Fruit fly (Drosophila melanogaster): ENCODE data around the gene CG33203.

The CG33203 gene

DNA sequence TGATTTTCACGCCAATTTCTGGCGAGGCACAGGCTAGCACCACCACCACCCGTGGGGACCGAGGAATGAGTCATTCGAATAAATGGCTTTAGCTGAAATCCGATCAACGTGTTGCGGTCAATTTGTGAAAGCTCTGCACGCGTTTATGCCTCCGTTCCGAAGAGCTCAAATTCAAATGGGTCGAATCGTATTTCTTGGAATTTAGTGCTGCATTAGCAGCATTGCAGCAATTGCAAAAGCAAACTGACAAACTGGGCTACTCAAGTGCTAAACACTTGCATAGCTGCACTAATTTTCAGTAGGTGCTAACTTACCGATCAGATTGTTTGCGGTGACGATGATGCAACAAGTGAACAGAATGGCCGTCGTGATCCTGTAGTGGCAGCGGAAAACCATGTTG, 30.7 kb downstream of the CG33203 start:
- TF ChIP-seq CrebA (GFP tag; optimal IDR thresholded peaks at IDR 0.05; ENCODE audit: borderline replicate concordance) (no peak), OdsH (GFP tag; optimal IDR thresholded peaks at IDR 0.05) (no peak), Hr78 (GFP tag; optimal IDR thresholded peaks at IDR 0.05) (no peak), Sp1 (GFP tag; optimal IDR thresholded peaks at IDR 0.05) (no peak), CG9705 (GFP tag; optimal IDR thresholded peaks at IDR 0.05) (no peak), psq (GFP tag; optimal IDR thresholded peaks at IDR 0.05) (no peak), GATAd (GFP tag; optimal IDR thresholded peaks at IDR 0.05) (no peak), dsf (GFP tag; optimal IDR thresholded peaks at IDR 0.05; ENCODE audit: borderline replicate concordance) (no peak), Abd-B (GFP tag; optimal IDR thresholded peaks at IDR 0.05) (no peak), ey (GFP tag; optimal IDR thresholded peaks at IDR 0.05) (no peak), dmrt93B (GFP tag; optimal IDR thresholded peaks at IDR 0.05) (no peak), br (GFP tag; optimal IDR thresholded peaks at IDR 0.05) (no peak), dl (GFP tag; optimal IDR thresholded peaks at IDR 0.05; ENCODE audit: insufficient read depth in 1 of 2, partially characterized antibody in 2 of 2) (no peak), Jra (GFP tag; optimal IDR thresholded peaks at IDR 0.05) (no peak)

DNA sequence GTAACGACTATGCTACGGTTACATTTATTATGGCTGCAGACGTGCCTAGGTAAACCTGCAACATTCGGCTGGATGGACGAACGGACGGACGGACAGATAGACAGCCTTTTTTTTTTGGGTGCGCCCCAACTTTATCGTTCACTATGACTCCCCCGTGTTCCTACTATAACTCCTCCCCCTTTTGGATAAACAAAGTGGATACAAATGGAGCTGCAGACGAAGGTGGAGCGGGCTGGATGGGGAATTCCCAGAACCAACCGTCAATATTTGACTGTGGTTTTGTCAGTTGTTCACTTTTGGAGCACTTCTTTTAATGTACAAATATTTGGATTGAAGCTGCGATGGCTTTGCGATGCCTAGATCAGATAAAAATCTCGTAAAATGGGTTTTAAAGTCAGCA, 31.4 kb downstream of the CG33203 start:
- no peak for TF ChIP-seq CG32264 (GFP tag; optimal IDR thresholded peaks at IDR 0.05)
- TF ChIP-seq pan (optimal IDR thresholded peaks at IDR 0.05): no peak
- TF ChIP-seq Myc (optimal IDR thresholded peaks at IDR 0.05): no peak
- no peak for TF ChIP-seq Mio (GFP tag; optimal IDR thresholded peaks at IDR 0.05)
- TF ChIP-seq brk (GFP tag; optimal IDR thresholded peaks at IDR 0.05): no peak
- no peak for TF ChIP-seq CG9705 (GFP tag; optimal IDR thresholded peaks at IDR 0.05)
- no peak for TF ChIP-seq usp (GFP tag; optimal IDR thresholded peaks at IDR 0.05)
- no peak for TF ChIP-seq rgr (GFP tag; optimal IDR thresholded peaks at IDR 0.05)
- no peak for TF ChIP-seq foxo (GFP tag; optimal IDR thresholded peaks at IDR 0.05)
- TF ChIP-seq h (GFP tag; optimal IDR thresholded peaks at IDR 0.05): no peak
- no peak for TF ChIP-seq HLH106 (tag; optimal IDR thresholded peaks at IDR 0.05)

DNA sequence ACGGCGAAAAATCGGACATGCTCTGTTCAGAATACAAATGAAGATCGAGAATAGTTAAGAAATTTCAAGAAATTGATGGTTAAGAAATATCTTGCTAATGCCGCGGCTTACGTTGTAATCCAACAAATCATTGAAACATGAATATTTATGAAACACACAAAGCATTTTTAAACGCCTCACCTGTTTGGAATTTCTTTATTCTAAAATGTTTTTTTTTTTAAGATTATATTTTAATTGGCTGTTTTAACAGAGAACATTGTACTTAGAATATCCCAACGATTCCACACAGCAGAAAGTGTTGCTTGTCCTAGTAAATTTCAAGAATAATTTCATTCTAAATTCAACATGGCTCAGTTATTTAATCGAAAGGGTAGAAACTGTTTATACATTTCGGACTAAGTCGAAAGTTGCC, 35.5 kb downstream of the CG33203 start:
- TF ChIP-seq Abd-B (GFP tag; optimal IDR thresholded peaks at IDR 0.05) (no peak), psq (GFP tag; optimal IDR thresholded peaks at IDR 0.05) (peak; percentile 11), Hr78 (GFP tag; optimal IDR thresholded peaks at IDR 0.05) (no peak), rgr (GFP tag; optimal IDR thresholded peaks at IDR 0.05) (no peak), N (GFP tag; optimal IDR thresholded peaks at IDR 0.05) (no peak), foxo (GFP tag; optimal IDR thresholded peaks at IDR 0.05) (peak in 1 of 2 experiments; percentile 31), Sp1 (GFP tag; optimal IDR thresholded peaks at IDR 0.05) (no peak), fru (GFP tag; optimal IDR thresholded peaks at IDR 0.05) (peak; percentile 6), ey (GFP tag; optimal IDR thresholded peaks at IDR 0.05) (peak; percentile 11), Dif (GFP tag; optimal IDR thresholded peaks at IDR 0.05; ENCODE audit: partially characterized antibody) (no peak), sv (GFP tag; optimal IDR thresholded peaks at IDR 0.05) (no peak)

DNA sequence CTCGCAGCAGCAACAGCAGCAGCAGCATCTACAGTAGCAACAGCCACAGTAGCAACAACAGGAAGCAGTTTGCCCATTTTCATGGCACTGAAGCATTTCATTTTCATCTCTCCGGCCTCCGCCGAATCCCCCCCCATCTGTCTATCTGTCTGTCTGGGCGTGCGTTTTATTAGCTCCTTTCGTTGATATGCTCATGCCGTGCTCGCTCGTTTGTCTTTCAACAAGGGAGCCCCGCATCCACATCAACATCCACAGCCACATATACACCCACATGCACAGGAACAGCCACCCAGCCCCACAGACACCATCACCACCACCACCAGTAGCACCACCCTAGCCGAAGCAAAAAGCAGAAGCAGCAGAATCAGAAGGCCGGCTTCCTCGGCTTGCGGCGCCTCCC, 36.0 kb downstream of the CG33203 start:
- no peak for TF ChIP-seq N (GFP tag; optimal IDR thresholded peaks at IDR 0.05)
- peak; percentile 31 for TF ChIP-seq Vsx2 (GFP tag; optimal IDR thresholded peaks at IDR 0.05; ENCODE audit: partially characterized antibody)

DNA sequence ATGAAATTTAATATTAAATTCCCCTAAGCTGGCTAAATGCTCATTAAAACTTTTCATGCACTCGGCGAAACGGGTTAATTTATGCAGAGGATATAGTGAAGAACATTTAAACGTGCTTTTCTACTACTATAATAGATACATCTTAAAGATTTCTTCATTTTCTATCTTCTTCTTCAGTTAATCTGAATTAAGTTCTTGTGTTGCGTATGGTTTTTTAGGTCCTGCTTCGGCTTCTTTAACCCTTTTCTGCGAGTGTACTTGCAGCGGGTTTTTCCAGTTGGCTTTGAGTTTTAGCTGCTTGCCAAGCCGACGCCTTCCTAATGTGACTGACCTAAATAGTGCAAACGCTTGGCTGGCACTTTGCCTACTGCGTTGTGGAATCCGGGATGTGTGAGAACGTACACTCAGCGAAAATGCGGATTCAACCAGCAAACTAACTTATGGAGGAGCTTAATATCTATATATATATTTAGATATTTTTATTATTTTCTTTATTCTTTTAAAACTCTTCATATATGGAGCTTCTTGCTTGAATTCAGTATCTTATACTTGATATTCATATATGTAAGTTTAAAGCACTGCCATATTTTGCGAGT, 36.7 kb downstream of the CG33203 start:
- TF ChIP-seq rgr (GFP tag; optimal IDR thresholded peaks at IDR 0.05): no peak
- no peak for TF ChIP-seq Hnf4 (GFP tag; optimal IDR thresholded peaks at IDR 0.05)
- TF ChIP-seq CG9705 (GFP tag; optimal IDR thresholded peaks at IDR 0.05): no peak
- TF ChIP-seq GATAd (GFP tag; optimal IDR thresholded peaks at IDR 0.05): no peak
- no peak for TF ChIP-seq psq (GFP tag; optimal IDR thresholded peaks at IDR 0.05)
- no peak for TF ChIP-seq Dfd (GFP tag; optimal IDR thresholded peaks at IDR 0.05)
- TF ChIP-seq CrebA (GFP tag; optimal IDR thresholded peaks at IDR 0.05; ENCODE audit: borderline replicate concordance): no peak
- no peak for TF ChIP-seq Hr78 (GFP tag; optimal IDR thresholded peaks at IDR 0.05)
- TF ChIP-seq woc (GFP tag; optimal IDR thresholded peaks at IDR 0.05): no peak
- TF ChIP-seq fru (GFP tag; optimal IDR thresholded peaks at IDR 0.05): no peak
- TF ChIP-seq tai (GFP tag; optimal IDR thresholded peaks at IDR 0.05): no peak
- TF ChIP-seq sage (GFP tag; optimal IDR thresholded peaks at IDR 0.05): no peak
- no peak for TF ChIP-seq HLH106 (tag; optimal IDR thresholded peaks at IDR 0.05)
- TF ChIP-seq N (GFP tag; optimal IDR thresholded peaks at IDR 0.05): no peak
- TF ChIP-seq Rel (GFP tag; optimal IDR thresholded peaks at IDR 0.05): no peak
- TF ChIP-seq Rel (tag; optimal IDR thresholded peaks at IDR 0.05): no peak
- TF ChIP-seq sv (GFP tag; optimal IDR thresholded peaks at IDR 0.05): no peak
- TF ChIP-seq Mio (GFP tag; optimal IDR thresholded peaks at IDR 0.05): no peak
